Worm (Caenorhabditis elegans): ENCODE measurements around the gene npr-42.

Gene npr-42

ce11 chrII:4328716-4329115 is 52.7 kb downstream of the npr-42 start, which contains the start of gene H20J04.4:
Gene H20J04.4 (plus strand): TSS chrII:4329016.
- TF ChIP-seq ztf-29 (GFP tag; IDR thresholded peaks at IDR 0.05) (no peak), cog-1 (tag; optimal IDR thresholded peaks at IDR 0.05) (no peak), ztf-23 (GFP tag; IDR thresholded peaks at IDR 0.05) (no peak), tab-1 (GFP tag; IDR thresholded peaks at IDR 0.05) (no peak), T22C8.4 (GFP tag; IDR thresholded peaks at IDR 0.05) (no peak), klf-2 (GFP tag; conservative IDR thresholded peaks at IDR 0.05) (no peak), ref-1 (GFP tag; conservative IDR thresholded peaks at IDR 0.05) (no peak), med-1 (GFP tag; optimal IDR thresholded peaks at IDR 0.05; ENCODE audit: insufficient read depth) (no peak), flt-1 (GFP tag; IDR thresholded peaks at IDR 0.05) (no peak)
